Fruit fly (Drosophila melanogaster): ENCODE measurements around the gene Pih1D1.

Pih1D1 gene

DNA sequence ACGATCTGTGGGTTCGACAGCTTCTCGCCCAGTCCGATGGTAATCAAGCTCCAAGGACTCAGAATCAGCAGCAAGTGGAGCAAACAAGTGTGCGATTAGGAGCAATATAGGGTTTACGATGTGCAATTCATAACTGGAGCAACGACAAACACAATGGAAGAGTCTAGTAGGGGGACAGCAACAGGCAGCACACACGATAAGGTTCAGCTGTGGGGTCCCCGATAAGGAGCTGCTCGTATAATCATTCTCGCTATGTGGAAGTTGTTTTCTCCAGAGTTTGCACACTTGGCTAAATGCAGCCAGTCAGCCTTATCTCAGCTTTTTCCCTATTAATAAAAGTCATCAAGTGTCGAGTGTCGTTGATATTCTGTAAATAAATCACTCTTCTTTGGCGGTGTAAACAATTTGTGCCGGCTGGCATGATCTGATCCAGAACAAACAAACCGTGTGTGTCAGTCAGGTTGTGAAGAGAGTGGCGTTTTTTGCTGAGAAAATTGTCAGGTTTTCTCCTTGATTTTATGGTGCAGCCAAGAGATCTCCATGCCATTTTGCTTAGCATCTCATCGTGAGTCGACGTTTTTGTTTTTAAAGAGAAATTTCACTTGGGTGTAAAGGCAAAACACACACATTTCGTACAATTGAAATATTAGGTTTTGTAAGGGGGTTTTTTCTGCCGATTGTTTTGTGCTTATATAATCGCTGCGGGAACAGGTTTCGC, 1.8 kb downstream of the Pih1D1 start:
- TF ChIP-seq nom (GFP tag; optimal IDR thresholded peaks at IDR 0.05) (peak; percentile 23), CG34224 (GFP tag; IDR thresholded peaks at IDR 0.05; ENCODE audit: partially characterized antibody) (no peak), Drgx (GFP tag; IDR thresholded peaks at IDR 0.05) (no peak), ftz-f1 (GFP tag; optimal IDR thresholded peaks at IDR 0.05) (peak; percentile 9), CG8290 (GFP tag; optimal IDR thresholded peaks at IDR 0.05) (no peak), CG8290 (tag; optimal IDR thresholded peaks at IDR 0.05) (peak in 1 of 2 experiments; percentile 22), CG14860 (GFP tag; IDR thresholded peaks at IDR 0.05; ENCODE audit: partially characterized antibody) (no peak), CG16863 (GFP tag; optimal IDR thresholded peaks at IDR 0.05) (no peak), Hey (tag; optimal IDR thresholded peaks at IDR 0.05) (peak; percentile 60), sug (tag; optimal IDR thresholded peaks at IDR 0.05) (peak; percentile 81), corto (GFP tag; optimal IDR thresholded peaks at IDR 0.05) (peak; percentile 1), CG31224 (GFP tag; IDR thresholded peaks at IDR 0.05) (peak; percentile 57), sqz (GFP tag; optimal IDR thresholded peaks at IDR 0.05) (no peak), cwo (GFP tag; optimal IDR thresholded peaks at IDR 0.05) (peak; percentile 6), CG7786 (GFP tag; optimal IDR thresholded peaks at IDR 0.05) (no peak), sens (GFP tag) (peak; percentile 69), Med (GFP tag) (peak; percentile 73), Taf1 (GFP tag; IDR thresholded peaks at IDR 0.05) (no peak), Fer1 (GFP tag; optimal IDR thresholded peaks at IDR 0.05) (no peak), exex (tag; optimal IDR thresholded peaks at IDR 0.05) (peak; percentile 64), bsh (GFP tag; optimal IDR thresholded peaks at IDR 0.05) (peak in 1 of 2 experiments; percentile 18), Ssrp (tag; optimal IDR thresholded peaks at IDR 0.05) (no peak), Dref (GFP tag; IDR thresholded peaks at IDR 0.05) (no peak), Pdp1 (GFP tag; optimal IDR thresholded peaks at IDR 0.05) (peak in 1 of 2 experiments; percentile 89), CG9876 (GFP tag; optimal IDR thresholded peaks at IDR 0.05) (no peak)

DNA sequence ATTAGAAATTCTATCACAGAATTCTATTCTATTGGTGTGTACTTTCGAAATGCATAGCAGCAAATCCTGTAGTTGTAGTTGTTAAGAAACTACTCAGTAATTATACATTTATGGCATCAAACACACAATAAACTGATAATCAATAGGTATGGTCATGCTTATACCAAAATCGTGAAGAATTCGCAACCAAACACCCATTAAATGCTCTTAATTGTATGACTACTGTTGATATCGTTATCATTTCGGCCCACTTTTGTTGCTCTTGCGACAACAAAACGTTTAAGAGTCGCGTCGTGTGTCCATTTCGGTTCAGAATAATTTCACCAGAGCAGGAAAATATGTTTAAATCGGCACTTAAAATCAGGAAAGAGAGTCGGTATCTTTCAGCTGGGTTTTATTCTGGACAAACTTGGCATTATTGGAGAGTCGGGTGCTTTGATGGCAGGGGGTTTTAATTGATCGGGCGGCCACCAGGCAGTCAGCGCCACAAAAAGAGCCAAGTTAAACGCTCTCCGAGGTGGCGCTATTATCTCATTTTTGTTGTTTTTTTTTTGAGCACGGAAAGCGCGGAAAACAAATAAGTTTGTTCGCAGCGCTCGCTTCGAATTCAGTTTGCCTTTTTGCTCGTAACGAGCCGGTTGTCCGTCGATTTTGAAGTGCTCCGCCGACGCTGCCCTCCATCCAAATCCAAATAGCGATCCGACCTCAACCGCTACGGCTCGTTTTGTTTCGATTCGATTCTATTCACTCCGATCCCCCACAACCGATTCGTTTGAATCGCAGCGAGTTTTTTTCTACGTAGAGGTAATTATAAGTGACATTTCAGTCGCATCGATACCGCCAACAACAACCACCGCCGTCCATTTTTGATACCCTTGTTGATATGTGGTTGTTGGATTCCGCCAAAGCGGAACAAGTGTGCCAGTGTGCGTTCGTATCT, 2.9 kb downstream of the Pih1D1 start, which contains the start of gene MRP:
Gene MRP (plus strand): TSS at position 609 of the 940 bp plus-strand sequence.
- TF ChIP-seq Lpt (GFP tag; optimal IDR thresholded peaks at IDR 0.05) = no peak
- peak; percentile 93 for TF ChIP-seq Med (GFP tag)
- TF ChIP-seq CG7372 (GFP tag; IDR thresholded peaks at IDR 0.05) = no peak
- peak; percentile 9 for TF ChIP-seq gro (GFP tag; optimal IDR thresholded peaks at IDR 0.05)
- peak; percentile 26 for TF ChIP-seq grn (GFP tag; optimal IDR thresholded peaks at IDR 0.05)
- no peak for TF ChIP-seq CG10959 (GFP tag; IDR thresholded peaks at IDR 0.05)
- TF ChIP-seq CTCF (GFP tag; optimal IDR thresholded peaks at IDR 0.05) = peak; percentile 35
- TF ChIP-seq CG2199 (GFP tag; IDR thresholded peaks at IDR 0.05) = peak; percentile 73; the same call in 2 of the 3 replicates
- TF ChIP-seq Aef1 (GFP tag; IDR thresholded peaks at IDR 0.05) = peak; percentile 28; the same call in 1 of the 3 replicates
- peak; percentile 66 for TF ChIP-seq CG10543 (GFP tag; optimal IDR thresholded peaks at IDR 0.05)
- TF ChIP-seq caup (GFP tag; optimal IDR thresholded peaks at IDR 0.05; ENCODE audit: severe bottlenecking) = peak; percentile 48
- TF ChIP-seq CG13287 (GFP tag; IDR thresholded peaks at IDR 0.05; ENCODE audit: partially characterized antibody) = peak; percentile 51
- peak; percentile 11; the same call in 1 of the 3 replicates for TF ChIP-seq CG6175 (GFP tag; IDR thresholded peaks at IDR 0.05)
- TF ChIP-seq Nf-YC (tag; optimal IDR thresholded peaks at IDR 0.05) = peak; percentile 51
- TF ChIP-seq schlank (tag; optimal IDR thresholded peaks at IDR 0.05) = no peak
- TF ChIP-seq CG5953 (GFP tag; IDR thresholded peaks at IDR 0.05) = peak; percentile 44; the same call in 1 of the 2 replicates
- TF ChIP-seq CG3281 (GFP tag; optimal IDR thresholded peaks at IDR 0.05) = peak; percentile 12
- TF ChIP-seq ems (GFP tag; optimal IDR thresholded peaks at IDR 0.05) = no peak
- TF ChIP-seq CG7271 (tag; optimal IDR thresholded peaks at IDR 0.05) = no peak
- peak; percentile 81 for TF ChIP-seq Deaf1 (tag; optimal IDR thresholded peaks at IDR 0.05)
- peak; percentile 87 for TF ChIP-seq CG4360 (GFP tag; IDR thresholded peaks at IDR 0.05)
- TF ChIP-seq CG34376 (GFP tag; optimal IDR thresholded peaks at IDR 0.05) = peak; percentile 63
- peak; percentile 78 for TF ChIP-seq sd (tag; optimal IDR thresholded peaks at IDR 0.05)
- TF ChIP-seq D19B (GFP tag; optimal IDR thresholded peaks at IDR 0.05) = no peak

Measured in whole organism, embryonic.